Fruit fly (Drosophila melanogaster) whole organism, embryonic: ENCODE results near the gene UQCR-C2.

ENCODE experiments used
- Asciz ChIP-seq: fragments of 200-800 bp; sonication (Bioruptor generic); optimal IDR thresholded peaks from 2 replicates; lab custom pipeline; 2017; ENCODE audit warnings: missing biosample characterization, mild to moderate bottlenecking, missing genetic modification characterization, missing genetic modification reagents
- CG11093 ChIP-seq: fragments of 200-800 bp; sonication (Bioruptor generic); IDR thresholded peaks from 3 replicates; pipeline ENCODE4 v1.3.6; 2022; ENCODE audit warnings: missing biosample characterization, missing genetic modification characterization
- CG2199 ChIP-seq: fragments of 200-800 bp; sonication (Bioruptor generic); IDR thresholded peaks from 3 replicates; pipeline ENCODE4 v1.3.6; 2022; ENCODE audit warnings: missing biosample characterization, missing genetic modification characterization
- CG3065 ChIP-seq: fragments of 200-800 bp; sonication (Bioruptor generic); optimal IDR thresholded peaks from 2 replicates; lab custom pipeline; 2016; ENCODE audit warnings: missing biosample characterization, missing genetic modification characterization
- CG9797 ChIP-seq: fragments of 200-800 bp; sonication (Bioruptor generic); optimal IDR thresholded peaks from 3 replicates; lab custom pipeline; 2018; ENCODE audit warnings: missing biosample characterization, mild to moderate bottlenecking, missing genetic modification characterization
- Fer1 ChIP-seq: fragments of 200-800 bp; sonication (Bioruptor generic); optimal IDR thresholded peaks from 2 replicates; lab custom pipeline; 2017; ENCODE audit warnings: missing biosample characterization, mild to moderate bottlenecking, missing genetic modification characterization
- HLHmδ ChIP-seq: fragments of 200-800 bp; sonication (Bioruptor generic); optimal IDR thresholded peaks from 2 replicates; lab custom pipeline; 2018; ENCODE audit warnings: missing biosample characterization, mild to moderate bottlenecking, missing genetic modification characterization, moderate library complexity
- bsh ChIP-seq, 2 experiments: fragments of 200-800 bp; sonication (Bioruptor generic); optimal IDR thresholded peaks; 2 replicates each; lab custom pipeline; 2017 to 2018; ENCODE audit warnings: mild to moderate bottlenecking in 2 of 2, missing biosample characterization in 2 of 2, missing genetic modification characterization in 2 of 2, moderate library complexity in 1 of 2
- ind ChIP-seq: fragments of 200-800 bp; sonication (Bioruptor generic); optimal IDR thresholded peaks from 3 replicates; lab custom pipeline; 2016; ENCODE audit warnings: missing biosample characterization, missing genetic modification characterization
- run ChIP-seq: fragments of 200-800 bp; sonication (Bioruptor generic); optimal IDR thresholded peaks from 3 replicates; lab custom pipeline; 2018; ENCODE audit warnings: missing biosample characterization, mild to moderate bottlenecking, missing genetic modification characterization
- salm ChIP-seq: fragments of 200-800 bp; sonication (Bioruptor generic); optimal IDR thresholded peaks from 2 replicates; lab custom pipeline; 2018; ENCODE audit warnings: missing biosample characterization, mild to moderate bottlenecking, missing genetic modification characterization
- sens ChIP-seq: fragments of 200-800 bp; sonication (Bioruptor generic); peaks from one replicate; lab custom pipeline; 2016; ENCODE audit warnings: missing biosample characterization, missing genetic modification characterization

The UQCR-C2 gene

dm6 chr3L:16634529-16634928, 50.6 kb downstream of the UQCR-C2 start (continued):
- no peak for TF ChIP-seq ind (GFP tag; lab: Kevin White, UChicago)
- TF ChIP-seq CG11093 = no peak
- no peak for TF ChIP-seq bsh (GFP tag; optimal IDR thresholded peaks at IDR 0.05; lab: Kevin White, UChicago)
- peak; percentile 50 for TF ChIP-seq sens (GFP tag; lab: Kevin White, UChicago)
- no peak for TF ChIP-seq salm
- no peak for TF ChIP-seq CG3065 (GFP tag; lab: Kevin White, UChicago)
- no peak for TF ChIP-seq CG2199 (GFP tag; lab: Robert Waterston, UW)
- no peak for TF ChIP-seq Fer1 (GFP tag; lab: Kevin White, UChicago)
- TF ChIP-seq CG9797 = no peak
- TF ChIP-seq HLHmδ = no peak
- TF ChIP-seq Asciz (GFP tag; lab: Kevin White, UChicago) = no peak
- TF ChIP-seq run (tag; lab: Kevin White, UChicago) = no peak
- TF ChIP-seq, all 482 proteins: peak for 6
